Worm (Caenorhabditis elegans): ENCODE measurements around the gene C14C6.13.

ce11 chrV:578977-579376, 4.4 kb upstream of the C14C6.13 start, which contains the start of gene K06H6.4:
- TF ChIP-seq zag-1 (tag; optimal IDR thresholded peaks at IDR 0.05) (no peak), nfya-1 (tag; optimal IDR thresholded peaks at IDR 0.05; ENCODE audit: insufficient read depth) (no peak), nhr-28 (tag; optimal IDR thresholded peaks at IDR 0.05) (no peak), ztf-4 (tag; optimal IDR thresholded peaks at IDR 0.05) (no peak), ama-1 (optimal IDR thresholded peaks at IDR 0.05) (no peak), pha-4 (tag; optimal IDR thresholded peaks at IDR 0.05) (no peak), ztf-11 (tag; optimal IDR thresholded peaks at IDR 0.05) (no peak), nhr-25 (tag; optimal IDR thresholded peaks at IDR 0.05) (no peak), aly-2 (tag; optimal IDR thresholded peaks at IDR 0.05) (no peak), lsy-12 (tag; optimal IDR thresholded peaks at IDR 0.05) (no peak), eor-1 (tag; optimal IDR thresholded peaks at IDR 0.05) (no peak), nhr-76 (tag; optimal IDR thresholded peaks at IDR 0.05) (no peak), R02D3.7 (tag; optimal IDR thresholded peaks at IDR 0.05) (no peak), elt-1 (tag; optimal IDR thresholded peaks at IDR 0.05) (no peak)
